Fruit fly (Drosophila melanogaster) whole organism, adult: ENCODE data around the gene mRpL11.

Source experiments
- CG11617 ChIP-seq: fragments of 200-800 bp; sonication (Bioruptor generic); optimal IDR thresholded peaks from 2 replicates; lab custom pipeline; 2017; ENCODE audit warnings: mild to moderate bottlenecking, missing biosample characterization, missing genetic modification reagents, missing genetic modification characterization
- CG12768 ChIP-seq: fragments of 200-800 bp; sonication (Bioruptor generic); optimal IDR thresholded peaks from 2 replicates; lab custom pipeline; 2017; ENCODE audit warnings: missing biosample characterization, missing genetic modification characterization, mild to moderate bottlenecking, moderate library complexity, missing genetic modification reagents
- CG14711 ChIP-seq: fragments of 200-800 bp; sonication (Bioruptor generic); optimal IDR thresholded peaks from 2 replicates; lab custom pipeline; 2018; ENCODE audit warnings: missing biosample characterization, mild to moderate bottlenecking, missing genetic modification characterization, moderate library complexity
- CG1620 ChIP-seq: fragments of 200-800 bp; sonication (Bioruptor generic); optimal IDR thresholded peaks from 2 replicates; lab custom pipeline; 2016; ENCODE audit warnings: missing biosample characterization, missing genetic modification characterization
- CG33017 ChIP-seq: fragments of 200-800 bp; sonication (Bioruptor generic); optimal IDR thresholded peaks from 2 replicates; lab custom pipeline; 2018; ENCODE audit warnings: missing biosample characterization, mild to moderate bottlenecking, missing genetic modification characterization, moderate library complexity
- CG5204 ChIP-seq: fragments of 200-800 bp; sonication (Bioruptor generic); optimal IDR thresholded peaks from 2 replicates; lab custom pipeline; 2016; ENCODE audit warnings: missing biosample characterization, missing genetic modification characterization
- CG7045 ChIP-seq: fragments of 200-800 bp; sonication (Bioruptor generic); optimal IDR thresholded peaks from 2 replicates; lab custom pipeline; 2017; ENCODE audit warnings: missing biosample characterization, mild to moderate bottlenecking, missing genetic modification characterization
- CG7101 ChIP-seq: fragments of 200-800 bp; sonication (Bioruptor generic); optimal IDR thresholded peaks from 2 replicates; lab custom pipeline; 2018; ENCODE audit warnings: missing biosample characterization, mild to moderate bottlenecking, missing genetic modification characterization, moderate library complexity
- Clk ChIP-seq: fragments of 200-800 bp; sonication (Bioruptor generic); optimal IDR thresholded peaks from 2 replicates; lab custom pipeline; 2017; ENCODE audit warnings: missing biosample characterization, missing genetic modification characterization
- Crg-1 ChIP-seq: fragments of 200-800 bp; sonication (Bioruptor generic); optimal IDR thresholded peaks from 2 replicates; lab custom pipeline; 2016; ENCODE audit warnings: missing biosample characterization, missing genetic modification characterization
- Hr96 ChIP-seq: fragments of 200-800 bp; sonication (Bioruptor generic); optimal IDR thresholded peaks from 2 replicates; lab custom pipeline; 2016; ENCODE audit warnings: missing biosample characterization, missing genetic modification characterization
- Mnt ChIP-seq: fragments of 200-800 bp; sonication (Bioruptor generic); optimal IDR thresholded peaks from 2 replicates; lab custom pipeline; 2016; ENCODE audit warnings: missing biosample characterization, mild to moderate bottlenecking, missing genetic modification characterization
- bab1 ChIP-seq: fragments of 200-800 bp; sonication (Bioruptor generic); optimal IDR thresholded peaks from 3 replicates; lab custom pipeline; 2019; ENCODE audit warnings: missing biosample characterization, mild to moderate bottlenecking, missing genetic modification characterization, moderate library complexity
- cic ChIP-seq: fragments of 200-800 bp; sonication (Bioruptor generic); optimal IDR thresholded peaks from 2 replicates; lab custom pipeline; 2017; ENCODE audit warnings: missing biosample characterization, mild to moderate bottlenecking, missing genetic modification characterization, moderate library complexity
- cnc ChIP-seq, 2 experiments: fragments of >200 bp; optimal IDR thresholded peaks; 2 replicates each; lab custom pipeline; 2017
- kay ChIP-seq: fragments of 200-800 bp; sonication (Bioruptor generic); peaks from one replicate; lab custom pipeline; 2016; ENCODE audit warnings: missing biosample characterization, missing genetic modification characterization, borderline replicate concordance
- ovo ChIP-seq: fragments of 200-800 bp; sonication (Bioruptor generic); optimal IDR thresholded peaks from 2 replicates; lab custom pipeline; 2016; ENCODE audit warnings: missing biosample characterization, missing genetic modification characterization
- pad ChIP-seq: fragments of 200-800 bp; sonication (Bioruptor generic); optimal IDR thresholded peaks from 3 replicates; lab custom pipeline; 2017; ENCODE audit warnings: missing biosample characterization, missing genetic modification characterization, mild to moderate bottlenecking, moderate library complexity, missing genetic modification reagents
- tj ChIP-seq: fragments of 200-800 bp; sonication (Bioruptor generic); optimal IDR thresholded peaks from 3 replicates; lab custom pipeline; 2017; ENCODE audit warnings: missing biosample characterization, mild to moderate bottlenecking, missing genetic modification characterization, moderate library complexity
- toe ChIP-seq: fragments of 200-800 bp; sonication (Bioruptor generic); optimal IDR thresholded peaks from 2 replicates; lab custom pipeline; 2016; ENCODE audit warnings: missing biosample characterization, missing genetic modification characterization

The mRpL11 gene

DNA sequence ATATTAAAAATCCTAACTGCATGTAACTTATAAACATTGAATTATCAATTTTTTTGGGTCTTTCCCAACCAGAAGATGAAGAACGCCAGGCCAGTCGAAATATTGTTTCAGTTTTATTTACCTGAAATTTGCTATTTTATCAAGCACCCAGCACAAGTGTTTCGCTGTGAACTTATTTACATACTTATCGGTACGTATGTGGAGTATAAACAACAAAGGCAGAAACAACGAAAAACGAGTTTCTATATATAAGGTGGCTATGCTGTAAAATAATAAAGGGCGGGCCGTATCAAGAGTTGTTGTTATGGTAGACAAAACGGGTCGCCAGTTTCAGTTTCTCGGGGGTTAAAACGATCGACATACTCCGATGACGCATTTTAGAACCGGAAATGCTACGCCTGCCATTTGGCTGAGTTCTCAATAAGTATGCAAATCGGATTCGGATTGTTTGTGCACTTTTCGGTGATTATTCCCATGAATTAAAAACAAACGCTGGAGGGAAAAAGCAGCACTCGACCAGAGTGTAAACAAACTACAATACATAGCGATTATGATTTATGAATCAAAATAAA lies 31.9 kb upstream of the mRpL11 start:
- no peak for TF ChIP-seq Hr96 (GFP tag; lab: Kevin White, UChicago)
- TF ChIP-seq CG14711 (tag; lab: Kevin White, UChicago): no peak
- no peak for TF ChIP-seq Crg-1

DNA sequence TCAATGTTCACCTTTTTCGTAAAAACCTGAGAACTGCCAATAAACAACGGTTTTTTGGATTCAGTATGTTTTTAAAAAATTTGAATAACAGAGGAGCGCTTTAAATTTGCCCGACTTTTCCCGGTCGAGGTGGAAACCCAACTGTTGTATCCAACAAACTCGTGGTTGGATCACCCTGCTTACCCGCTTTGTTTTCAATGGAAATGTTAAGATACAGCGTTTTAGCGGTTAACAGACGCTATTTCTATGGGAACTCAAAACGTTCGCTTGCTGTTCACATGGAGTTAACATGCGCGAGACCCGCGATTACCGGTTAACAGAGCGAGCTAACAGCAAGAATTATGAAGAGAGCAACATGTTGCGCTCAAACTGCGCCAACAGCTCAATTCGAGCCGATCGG lies 30.1 kb upstream of the mRpL11 start, which contains the start of gene cv-c:
Gene cv-c (minus strand): TSS at position 145 of the 400 bp plus-strand sequence.
- TF ChIP-seq kay (GFP tag; lab: Kevin White, UChicago) (no peak), Mnt (peak; percentile 55), CG14711 (tag; lab: Kevin White, UChicago) (no peak), bab1 (GFP tag; lab: Kevin White, UChicago) (no peak), Crg-1 (no peak), ovo (GFP tag; lab: Kevin White, UChicago) (no peak), toe (GFP tag; lab: Kevin White, UChicago) (no peak), CG7045 (no peak), CG12768 (GFP tag; lab: Kevin White, UChicago) (no peak), CG11617 (no peak), CG33017 (no peak), CG1620 (GFP tag; lab: Kevin White, UChicago) (no peak), Hr96 (GFP tag; lab: Kevin White, UChicago) (no peak), cic (peak; percentile 39), pad (no peak), tj (peak; percentile 24), CG7101 (tag; lab: Kevin White, UChicago) (no peak), CG5204 (GFP tag; lab: Kevin White, UChicago) (no peak), Clk (GFP tag; lab: Kevin White, UChicago) (no peak), cnc (optimal IDR thresholded peaks at IDR 0.05; lab: Kevin White, UChicago) (no peak)

DNA sequence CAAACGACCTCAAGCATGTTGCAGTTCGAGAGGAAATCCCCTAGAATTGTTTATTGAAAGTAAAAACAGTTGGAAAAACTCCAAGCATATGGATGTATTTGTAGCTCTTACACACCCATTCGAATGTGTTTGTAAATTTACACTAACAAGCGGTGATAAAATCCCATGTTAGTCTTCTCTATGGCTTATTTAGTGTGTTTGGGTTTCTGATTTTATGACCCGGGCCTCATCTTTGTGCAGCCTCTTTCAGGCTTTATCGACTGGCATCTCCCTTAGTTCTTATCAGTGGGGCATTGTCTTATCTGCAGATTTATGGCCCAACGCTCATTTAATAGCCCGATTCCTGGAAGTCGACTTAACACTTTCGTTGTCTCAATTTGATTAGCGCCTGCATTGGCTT lies 29.7 kb upstream of the mRpL11 start:
- no peak for TF ChIP-seq cic
- TF ChIP-seq CG7101 (tag; lab: Kevin White, UChicago): no peak
- no peak for TF ChIP-seq ovo (GFP tag; lab: Kevin White, UChicago)
- no peak for TF ChIP-seq Mnt
- no peak for TF ChIP-seq kay (GFP tag; lab: Kevin White, UChicago)
- TF ChIP-seq toe (GFP tag; lab: Kevin White, UChicago): no peak
- no peak for TF ChIP-seq CG5204 (GFP tag; lab: Kevin White, UChicago)
- no peak for TF ChIP-seq Clk (GFP tag; lab: Kevin White, UChicago)
- TF ChIP-seq pad: no peak
- no peak for TF ChIP-seq cnc (optimal IDR thresholded peaks at IDR 0.05; lab: Kevin White, UChicago)
- TF ChIP-seq CG7045: no peak
- TF ChIP-seq CG11617: no peak
- TF ChIP-seq CG33017: no peak

DNA sequence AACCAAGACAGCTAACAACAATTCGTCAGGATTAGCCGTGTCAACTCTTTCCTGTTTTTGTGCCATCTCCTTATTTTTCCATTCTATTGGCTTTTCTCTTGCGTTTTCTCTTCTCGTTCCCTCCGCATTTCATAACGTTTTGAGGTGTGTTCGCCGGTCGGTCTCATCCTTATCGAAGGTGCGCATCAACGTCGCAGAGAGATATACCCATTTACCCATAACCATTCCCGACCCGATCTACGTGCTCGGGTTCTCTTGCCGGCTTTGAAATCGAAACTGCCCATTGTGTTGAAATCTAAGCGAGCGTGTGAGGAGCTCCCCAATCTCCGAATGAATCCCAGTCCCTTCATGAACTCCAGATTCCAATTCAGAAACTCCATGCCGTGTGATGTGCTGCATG lies 28.7 kb upstream of the mRpL11 start:
- TF ChIP-seq bab1 (GFP tag; lab: Kevin White, UChicago) (no peak), Hr96 (GFP tag; lab: Kevin White, UChicago) (no peak), kay (GFP tag; lab: Kevin White, UChicago) (no peak), Crg-1 (no peak), CG1620 (GFP tag; lab: Kevin White, UChicago) (no peak), cnc (optimal IDR thresholded peaks at IDR 0.05; lab: Kevin White, UChicago) (no peak), ovo (GFP tag; lab: Kevin White, UChicago) (no peak), CG7101 (tag; lab: Kevin White, UChicago) (no peak), CG33017 (no peak), cic (no peak), Mnt (no peak), tj (no peak), CG14711 (tag; lab: Kevin White, UChicago) (no peak), toe (GFP tag; lab: Kevin White, UChicago) (no peak), CG5204 (GFP tag; lab: Kevin White, UChicago) (no peak), CG12768 (GFP tag; lab: Kevin White, UChicago) (no peak), CG11617 (no peak), CG7045 (no peak), Clk (GFP tag; lab: Kevin White, UChicago) (no peak), pad (no peak)

DNA sequence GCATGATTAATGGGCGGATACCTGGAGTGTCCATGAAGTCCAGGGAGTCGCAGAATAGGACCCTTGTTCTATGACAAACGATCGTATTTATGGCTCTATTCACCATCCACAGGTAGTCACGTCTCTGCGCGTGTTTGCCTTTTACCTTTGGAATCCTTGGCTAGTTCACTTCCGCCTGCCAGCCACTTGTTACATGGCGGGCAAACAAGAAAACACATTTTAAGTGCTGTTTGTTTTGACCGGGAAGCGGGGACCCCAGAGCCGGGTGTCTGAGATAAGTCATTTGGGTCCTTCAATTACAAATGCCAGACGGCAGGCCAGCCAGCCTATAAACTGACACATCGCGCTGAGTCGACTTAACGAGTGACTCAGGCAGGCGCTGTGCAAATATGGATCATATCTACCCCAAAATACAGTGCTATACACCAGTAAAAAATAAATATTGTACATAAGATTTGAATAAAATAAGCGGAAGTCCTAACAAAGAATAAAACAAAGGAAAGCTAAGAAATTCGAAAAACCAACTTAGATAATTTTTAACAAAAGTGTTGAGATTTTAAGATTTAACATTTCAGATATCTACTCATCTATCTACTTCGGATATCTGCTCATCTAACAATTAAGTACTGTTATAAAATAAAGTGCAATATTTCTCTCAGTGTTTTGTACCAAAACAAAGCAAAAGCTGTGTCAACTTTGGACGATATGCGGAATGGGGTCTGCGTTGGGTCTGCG lies 26.9 kb upstream of the mRpL11 start:
- TF ChIP-seq toe (GFP tag; lab: Kevin White, UChicago): no peak
- no peak for TF ChIP-seq Mnt
- no peak for TF ChIP-seq cic
- TF ChIP-seq CG11617: no peak
- no peak for TF ChIP-seq kay (GFP tag; lab: Kevin White, UChicago)
- TF ChIP-seq Crg-1: no peak
- no peak for TF ChIP-seq pad
- no peak for TF ChIP-seq bab1 (GFP tag; lab: Kevin White, UChicago)
- TF ChIP-seq cnc (optimal IDR thresholded peaks at IDR 0.05; lab: Kevin White, UChicago): no peak
- no peak for TF ChIP-seq ovo (GFP tag; lab: Kevin White, UChicago)
- no peak for TF ChIP-seq Hr96 (GFP tag; lab: Kevin White, UChicago)
- TF ChIP-seq CG14711 (tag; lab: Kevin White, UChicago): no peak
- no peak for TF ChIP-seq CG12768 (GFP tag; lab: Kevin White, UChicago)
- no peak for TF ChIP-seq tj
- TF ChIP-seq CG7045: no peak
- TF ChIP-seq CG33017: no peak
- TF ChIP-seq CG7101 (tag; lab: Kevin White, UChicago): no peak

DNA sequence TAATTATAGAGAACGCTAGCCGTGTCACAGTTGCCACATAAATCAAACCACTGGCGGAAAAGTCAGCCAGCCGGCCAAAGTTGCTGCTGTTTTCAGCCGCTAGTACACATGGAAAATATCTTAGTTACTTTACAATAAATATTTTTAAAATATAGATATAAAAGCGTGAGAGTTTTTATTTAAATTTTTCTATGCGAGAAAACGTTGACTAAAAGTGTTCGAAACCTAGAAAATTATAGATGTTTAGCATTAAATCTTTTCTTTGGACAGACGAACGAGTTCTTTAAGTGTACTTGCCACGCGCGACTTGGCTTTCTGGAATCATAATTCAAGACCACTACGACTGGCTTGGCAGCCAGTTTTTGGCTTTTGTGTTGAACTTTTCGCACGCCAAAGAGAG lies 25.2 kb upstream of the mRpL11 start:
- no peak for TF ChIP-seq Clk (GFP tag; lab: Kevin White, UChicago)
- no peak for TF ChIP-seq ovo (GFP tag; lab: Kevin White, UChicago)
- TF ChIP-seq bab1 (GFP tag; lab: Kevin White, UChicago): no peak
- no peak for TF ChIP-seq kay (GFP tag; lab: Kevin White, UChicago)
- TF ChIP-seq Hr96 (GFP tag; lab: Kevin White, UChicago): no peak
- no peak for TF ChIP-seq cnc (optimal IDR thresholded peaks at IDR 0.05; lab: Kevin White, UChicago)
- no peak for TF ChIP-seq pad
- TF ChIP-seq Crg-1: no peak
- TF ChIP-seq toe (GFP tag; lab: Kevin White, UChicago): no peak
- TF ChIP-seq cic: no peak
- TF ChIP-seq CG14711 (tag; lab: Kevin White, UChicago): no peak
- TF ChIP-seq tj: no peak
- TF ChIP-seq CG7101 (tag; lab: Kevin White, UChicago): no peak
- TF ChIP-seq CG1620 (GFP tag; lab: Kevin White, UChicago): no peak
